Worm (Caenorhabditis elegans): ENCODE data around the gene M01B2.12.

- TF ChIP-seq nhr-67 (tag; optimal IDR thresholded peaks at IDR 0.05) (no peak), ceh-82 (tag; optimal IDR thresholded peaks at IDR 0.05) (no peak), nhr-11 (tag; optimal IDR thresholded peaks at IDR 0.05) (no peak), aly-2 (tag; optimal IDR thresholded peaks at IDR 0.05) (no peak), unc-62 (GFP tag; optimal IDR thresholded peaks at IDR 0.05) (no peak), jun-1 (tag; optimal IDR thresholded peaks at IDR 0.05) (no peak), pqm-1 (tag; optimal IDR thresholded peaks at IDR 0.05) (no peak), lin-39 (tag; optimal IDR thresholded peaks at IDR 0.05) (no peak), egl-5 (tag; optimal IDR thresholded peaks at IDR 0.05) (no peak), pha-4 (tag; optimal IDR thresholded peaks at IDR 0.05) (no peak)
Measured at ce11 chrV:15274757-15275156, 10.7 kb upstream of the M01B2.12 start, which contains the start of gene srw-16.
